Worm (Caenorhabditis elegans): ENCODE results near the gene C01G10.18.

- TF ChIP-seq ref-1 (GFP tag; conservative IDR thresholded peaks at IDR 0.05), result no peak
- no peak for TF ChIP-seq flt-1 (GFP tag; IDR thresholded peaks at IDR 0.05)
- TF ChIP-seq T22C8.4 (GFP tag; IDR thresholded peaks at IDR 0.05), result no peak
- no peak for TF ChIP-seq ztf-23 (GFP tag; IDR thresholded peaks at IDR 0.05)
- TF ChIP-seq tab-1 (GFP tag; IDR thresholded peaks at IDR 0.05), result no peak
- TF ChIP-seq cog-1 (tag; optimal IDR thresholded peaks at IDR 0.05), result no peak
- TF ChIP-seq klf-2 (GFP tag; conservative IDR thresholded peaks at IDR 0.05), result no peak
- no peak for TF ChIP-seq med-1 (GFP tag; optimal IDR thresholded peaks at IDR 0.05; ENCODE audit: insufficient read depth)
These were observed 38.9 kb upstream of the C01G10.18 start, which contains the start of gene srj-27 for ce11 chrV:15127413-15127812.
